Fruit fly (Drosophila melanogaster) whole organism, embryonic: ENCODE measurements around the gene fne.

ENCODE experiments used
- CG6272 ChIP-seq: fragments of 200-800 bp; sonication (Bioruptor generic); IDR thresholded peaks from 2 replicates; pipeline ENCODE4 v1.3.6; 2022; ENCODE audit warnings: missing biosample characterization, missing genetic modification characterization
- HLH3B ChIP-seq: fragments of 200-800 bp; sonication (Bioruptor generic); IDR thresholded peaks from 2 replicates; pipeline ENCODE4 v1.3.6; 2022; ENCODE audit warnings: missing biosample characterization, missing genetic modification characterization
- Hr39 ChIP-seq: fragments of >200 bp; optimal IDR thresholded peaks from 2 replicates; lab custom pipeline; 2017
- cato ChIP-seq: fragments of 200-800 bp; sonication (Bioruptor generic); optimal IDR thresholded peaks from 2 replicates; lab custom pipeline; 2016; ENCODE audit warnings: missing biosample characterization, missing genetic modification characterization, borderline replicate concordance
- dm ChIP-seq: fragments of 200-800 bp; sonication (Bioruptor generic); optimal IDR thresholded peaks from 3 replicates; lab custom pipeline; 2016; ENCODE audit warnings: missing biosample characterization, missing genetic modification characterization
- lmd ChIP-seq: fragments of 200-800 bp; sonication (Bioruptor generic); IDR thresholded peaks from 2 replicates; pipeline ENCODE4 v1.3.6; 2022; ENCODE audit warnings: missing biosample characterization, missing genetic modification characterization
- run ChIP-seq: fragments of 200-800 bp; sonication (Bioruptor generic); optimal IDR thresholded peaks from 3 replicates; lab custom pipeline; 2018; ENCODE audit warnings: missing biosample characterization, mild to moderate bottlenecking, missing genetic modification characterization
- sima ChIP-seq: fragments of 200-800 bp; sonication (Bioruptor generic); optimal IDR thresholded peaks from 2 replicates; lab custom pipeline; 2016; ENCODE audit warnings: missing biosample characterization, missing genetic modification characterization

DNA sequence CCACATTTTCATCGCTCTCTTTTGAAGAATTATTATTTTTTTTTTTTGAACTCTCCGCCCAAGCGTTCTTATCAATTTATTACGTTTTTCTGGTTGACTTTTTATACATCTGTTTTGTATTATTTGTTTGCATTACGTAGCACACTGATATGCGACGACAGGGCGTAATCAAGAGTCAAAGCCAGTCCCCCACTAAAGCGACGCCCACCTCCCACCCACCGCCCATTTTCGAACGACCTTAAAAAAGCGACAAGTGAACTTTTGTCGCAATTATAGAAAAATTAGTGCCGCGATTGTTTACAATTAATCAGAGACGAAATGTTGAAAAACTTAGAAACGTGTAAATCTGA, 26.5 kb upstream of the fne start:
- TF ChIP-seq CG6272 (GFP tag; lab: Robert Waterston, UW): no peak
- TF ChIP-seq lmd (GFP tag; lab: Robert Waterston, UW): no peak
- no peak for TF ChIP-seq HLH3B (GFP tag; lab: Robert Waterston, UW)
- no peak for TF ChIP-seq cato
- TF ChIP-seq sima (GFP tag; lab: Kevin White, UChicago): no peak
- no peak for TF ChIP-seq dm (GFP tag; lab: Kevin White, UChicago)
- no peak for TF ChIP-seq Hr39 (lab: Kevin White, UChicago)
- no peak for TF ChIP-seq run (tag; lab: Kevin White, UChicago)
